Worm (Caenorhabditis elegans): ENCODE data around the gene K07F5.15.

Gene K07F5.15

DNA sequence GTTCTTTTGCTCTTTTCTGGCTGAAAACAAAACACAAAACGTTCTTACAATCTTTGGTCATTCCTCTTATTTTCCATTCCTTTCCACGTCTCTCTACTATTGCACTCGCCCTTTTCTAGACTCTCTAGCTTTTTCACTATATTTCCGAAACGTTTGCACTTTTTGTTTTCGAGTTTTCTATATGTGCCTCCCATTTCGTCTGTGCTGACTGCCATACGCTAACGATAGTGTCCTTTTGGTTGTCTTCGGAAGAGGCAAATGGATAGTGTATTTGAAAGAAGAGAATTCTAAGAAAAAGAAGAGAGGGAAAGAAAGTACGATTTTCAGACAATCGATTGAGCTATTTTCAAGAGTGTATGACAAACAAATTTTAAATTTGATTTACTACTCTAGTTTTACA, 7.9 kb downstream of the K07F5.15 start:
- no peak for TF ChIP-seq tra-1 (GFP tag; IDR thresholded peaks at IDR 0.05)
- no peak for TF ChIP-seq ces-1 (GFP tag; optimal IDR thresholded peaks at IDR 0.05)
- TF ChIP-seq daf-16 (GFP tag; optimal IDR thresholded peaks at IDR 0.05), result no peak
- TF ChIP-seq daf-16 (tag; optimal IDR thresholded peaks at IDR 0.05), result peak; percentile 85
- no peak for TF ChIP-seq hmg-1.1 (GFP tag; IDR thresholded peaks at IDR 0.05)
- TF ChIP-seq pqm-1 (tag; optimal IDR thresholded peaks at IDR 0.05), result peak; percentile 69
- TF ChIP-seq lin-39 (tag; optimal IDR thresholded peaks at IDR 0.05), result no peak
- peak; percentile 46; the same call in 1 of the 2 replicates for TF ChIP-seq dmd-6 (GFP tag; IDR thresholded peaks at IDR 0.05)
- TF ChIP-seq nhr-11 (tag; optimal IDR thresholded peaks at IDR 0.05), result no peak
- no peak for TF ChIP-seq nhr-48 (tag; optimal IDR thresholded peaks at IDR 0.05)
- TF ChIP-seq nhr-102 (tag; optimal IDR thresholded peaks at IDR 0.05), result no peak
- TF ChIP-seq tag-97 (GFP tag; IDR thresholded peaks at IDR 0.05), result no peak
- no peak for TF ChIP-seq ZK337.2 (GFP tag; IDR thresholded peaks at IDR 0.05)
- TF ChIP-seq lin-29 (GFP tag; IDR thresholded peaks at IDR 0.05), result no peak
- no peak for TF ChIP-seq attf-4 (tag; optimal IDR thresholded peaks at IDR 0.05)
- TF ChIP-seq skn-1 (tag; optimal IDR thresholded peaks at IDR 0.05), result no peak
- no peak for TF ChIP-seq duxl-1 (tag; optimal IDR thresholded peaks at IDR 0.05; ENCODE audit: poor library complexity)
- TF ChIP-seq nhr-28 (tag; optimal IDR thresholded peaks at IDR 0.05), result peak; percentile 73
- TF ChIP-seq lin-13 (GFP tag; optimal IDR thresholded peaks at IDR 0.05), result no peak
- peak; percentile 47 for TF ChIP-seq hlh-11 (tag; optimal IDR thresholded peaks at IDR 0.05)
- no peak for TF ChIP-seq Y5F2A.4 (GFP tag; optimal IDR thresholded peaks at IDR 0.05)
- no peak for TF ChIP-seq jun-1 (tag; optimal IDR thresholded peaks at IDR 0.05)
- peak; percentile 30 for TF ChIP-seq mep-1 (tag; optimal IDR thresholded peaks at IDR 0.05)
- no peak for TF ChIP-seq T26A8.4 (GFP tag; IDR thresholded peaks at IDR 0.05)
- TF ChIP-seq arid-1 (GFP tag; conservative IDR thresholded peaks at IDR 0.05), result no peak
- TF ChIP-seq nhr-25 (tag; optimal IDR thresholded peaks at IDR 0.05; ENCODE audit: borderline replicate concordance, insufficient read depth), result no peak
- peak in 1 of 2 experiments; percentile 51 for TF ChIP-seq unc-62 (GFP tag; optimal IDR thresholded peaks at IDR 0.05 in 1 of 2)
- TF ChIP-seq unc-62 (tag; optimal IDR thresholded peaks at IDR 0.05), result no peak
- TF ChIP-seq set-16 (GFP tag; IDR thresholded peaks at IDR 0.05), result no peak
- no peak for TF ChIP-seq ceh-28 (tag; optimal IDR thresholded peaks at IDR 0.05)
- no peak for TF ChIP-seq cey-2 (tag; optimal IDR thresholded peaks at IDR 0.05; ENCODE audit: borderline replicate concordance, insufficient read depth)
- TF ChIP-seq gei-8 (GFP tag; optimal IDR thresholded peaks at IDR 0.05), result no peak
- TF ChIP-seq mes-2 (tag; optimal IDR thresholded peaks at IDR 0.05; ENCODE audit: poor library complexity, severe bottlenecking), result peak; percentile 9
- TF ChIP-seq mdl-1 (tag; optimal IDR thresholded peaks at IDR 0.05), result peak in 1 of 2 experiments; percentile 44
- no peak for TF ChIP-seq nhr-111 (GFP tag; optimal IDR thresholded peaks at IDR 0.05)
- TF ChIP-seq daf-12 (tag; optimal IDR thresholded peaks at IDR 0.05), result no peak
- peak; percentile 64 for TF ChIP-seq dve-1 (tag; optimal IDR thresholded peaks at IDR 0.05; ENCODE audit: insufficient read depth)
- TF ChIP-seq lir-3 (tag; optimal IDR thresholded peaks at IDR 0.05), result no peak
- TF ChIP-seq F44E2.7 (GFP tag; IDR thresholded peaks at IDR 0.05), result no peak
- no peak for TF ChIP-seq ama-1 (optimal IDR thresholded peaks at IDR 0.05)
- no peak for TF ChIP-seq hif-1 (tag; optimal IDR thresholded peaks at IDR 0.05)
- TF ChIP-seq nhr-10 (tag; optimal IDR thresholded peaks at IDR 0.05), result no peak
- TF ChIP-seq nhr-237 (tag; optimal IDR thresholded peaks at IDR 0.05), result no peak
- TF ChIP-seq Y105C5A.15 (GFP tag; IDR thresholded peaks at IDR 0.05), result no peak
- TF ChIP-seq hlh-30 (tag; optimal IDR thresholded peaks at IDR 0.05; ENCODE audit: insufficient read depth), result peak; percentile 43
- TF ChIP-seq R02D3.7 (tag; optimal IDR thresholded peaks at IDR 0.05), result no peak
- peak in 1 of 2 experiments; percentile 19 for TF ChIP-seq lsy-2 (tag; optimal IDR thresholded peaks at IDR 0.05)
- no peak for TF ChIP-seq unc-39 (tag; optimal IDR thresholded peaks at IDR 0.05)
- TF ChIP-seq zfp-2 (tag; optimal IDR thresholded peaks at IDR 0.05), result no peak
